Fruit fly (Drosophila melanogaster) whole organism, embryonic: Measurements from ENCODE around the gene drl.

Source experiments
- C15 ChIP-seq: fragments of 200-800 bp; sonication (Bioruptor generic); IDR thresholded peaks from 3 replicates; pipeline ENCODE4 v1.3.6; 2022; ENCODE audit warnings: missing biosample characterization, missing genetic modification characterization
- CG11504 ChIP-seq: fragments of 200-800 bp; sonication (Bioruptor generic); optimal IDR thresholded peaks from 3 replicates; lab custom pipeline; 2019; ENCODE audit warnings: missing biosample characterization, mild to moderate bottlenecking, missing genetic modification characterization, moderate library complexity
- CG1233 ChIP-seq: fragments of 200-800 bp; sonication (Bioruptor generic); optimal IDR thresholded peaks from 4 replicates; lab custom pipeline; 2018; ENCODE audit warnings: missing biosample characterization, mild to moderate bottlenecking, missing genetic modification characterization
- CG12942 ChIP-seq: fragments of 200-800 bp; sonication (Bioruptor generic); optimal IDR thresholded peaks from 3 replicates; lab custom pipeline; 2016; ENCODE audit warnings: missing biosample characterization, missing genetic modification characterization
- CG15601 ChIP-seq: fragments of 200-800 bp; sonication (Bioruptor generic); optimal IDR thresholded peaks from 3 replicates; lab custom pipeline; 2019; ENCODE audit warnings: missing biosample characterization, mild to moderate bottlenecking, missing genetic modification characterization, moderate library complexity
- CG15696 ChIP-seq: fragments of 200-800 bp; sonication (Bioruptor generic); optimal IDR thresholded peaks from 2 replicates; lab custom pipeline; 2019; ENCODE audit warnings: missing biosample characterization, mild to moderate bottlenecking, missing genetic modification characterization, moderate library complexity
- CG16813 ChIP-seq: fragments of 200-800 bp; sonication (Bioruptor generic); IDR thresholded peaks from 3 replicates; pipeline ENCODE4 v1.3.6; 2022; ENCODE audit warnings: missing biosample characterization, missing genetic modification characterization; ENCODE audit not compliant: partially characterized antibody
- CG16815 ChIP-seq: fragments of 200-800 bp; sonication (Bioruptor generic); optimal IDR thresholded peaks from 3 replicates; lab custom pipeline; 2017; ENCODE audit warnings: missing biosample characterization, mild to moderate bottlenecking, missing genetic modification characterization
- CG17361 ChIP-seq: fragments of 200-800 bp; sonication (Bioruptor generic); IDR thresholded peaks from 3 replicates; pipeline ENCODE4 v1.3.6; 2022; ENCODE audit warnings: missing biosample characterization, missing genetic modification characterization
- CG18476 ChIP-seq: fragments of 200-800 bp; sonication (Bioruptor generic); optimal IDR thresholded peaks from 2 replicates; lab custom pipeline; 2016; ENCODE audit warnings: missing biosample characterization, mild to moderate bottlenecking, missing genetic modification characterization
- CG2875 ChIP-seq: fragments of 200-800 bp; sonication (Bioruptor generic); optimal IDR thresholded peaks from 2 replicates; lab custom pipeline; 2017; ENCODE audit warnings: missing biosample characterization, mild to moderate bottlenecking, missing genetic modification characterization, missing genetic modification reagents
- CG31441 ChIP-seq: fragments of 200-800 bp; sonication (Bioruptor generic); IDR thresholded peaks from 2 replicates; pipeline ENCODE4 v1.3.6; 2022; ENCODE audit warnings: missing biosample characterization, missing genetic modification characterization
- CG34224 ChIP-seq: fragments of 200-800 bp; sonication (Bioruptor generic); IDR thresholded peaks from 3 replicates; pipeline ENCODE4 v1.3.6; 2022; ENCODE audit warnings: missing biosample characterization, missing genetic modification characterization; ENCODE audit not compliant: partially characterized antibody
- CG4707 ChIP-seq: fragments of 200-800 bp; sonication (Bioruptor generic); optimal IDR thresholded peaks from 2 replicates; lab custom pipeline; 2018; ENCODE audit warnings: missing biosample characterization, mild to moderate bottlenecking, missing genetic modification characterization, moderate library complexity
- CG6689 ChIP-seq: fragments of 200-800 bp; sonication (Bioruptor generic); IDR thresholded peaks from 2 replicates; pipeline ENCODE4 v1.3.6; 2022; ENCODE audit warnings: missing biosample characterization, missing genetic modification characterization
- CG7556 ChIP-seq: fragments of 200-800 bp; sonication (Bioruptor generic); optimal IDR thresholded peaks from 2 replicates; lab custom pipeline; 2017; ENCODE audit warnings: missing biosample characterization, mild to moderate bottlenecking, missing genetic modification characterization
- CG7839 ChIP-seq: fragments of 200-800 bp; sonication (Bioruptor generic); optimal IDR thresholded peaks from 3 replicates; lab custom pipeline; 2018; ENCODE audit warnings: missing biosample characterization, mild to moderate bottlenecking, missing genetic modification characterization, moderate library complexity
- CG8281 ChIP-seq: fragments of 200-800 bp; sonication (Bioruptor generic); optimal IDR thresholded peaks from 2 replicates; lab custom pipeline; 2018; ENCODE audit warnings: missing biosample characterization, mild to moderate bottlenecking, missing genetic modification characterization, moderate library complexity
- CG8478 ChIP-seq: fragments of >200 bp; optimal IDR thresholded peaks from 2 replicates; lab custom pipeline; 2018
- Doc2 ChIP-seq: fragments of 200-800 bp; sonication (Bioruptor generic); IDR thresholded peaks from 2 replicates; pipeline ENCODE4 v1.3.6; 2022; ENCODE audit warnings: missing biosample characterization, missing genetic modification characterization
- Drgx ChIP-seq: fragments of 200-800 bp; sonication (Bioruptor generic); IDR thresholded peaks from 2 replicates; pipeline ENCODE4 v1.3.6; 2022; ENCODE audit warnings: missing biosample characterization, missing genetic modification characterization
- Ets65A ChIP-seq: fragments of 200-800 bp; sonication (Bioruptor generic); peaks from one replicate; lab custom pipeline; 2016; ENCODE audit warnings: missing biosample characterization, missing genetic modification characterization
- Fer2 ChIP-seq: fragments of 200-800 bp; sonication (Bioruptor generic); optimal IDR thresholded peaks from 2 replicates; lab custom pipeline; 2018; ENCODE audit warnings: missing biosample characterization, mild to moderate bottlenecking, missing genetic modification characterization, moderate library complexity
- HLH3B ChIP-seq: fragments of 200-800 bp; sonication (Bioruptor generic); IDR thresholded peaks from 2 replicates; pipeline ENCODE4 v1.3.6; 2022; ENCODE audit warnings: missing biosample characterization, missing genetic modification characterization
- Hey ChIP-seq: fragments of 200-800 bp; sonication (Bioruptor generic); optimal IDR thresholded peaks from 3 replicates; lab custom pipeline; 2018; ENCODE audit warnings: missing biosample characterization, mild to moderate bottlenecking, missing genetic modification characterization
- Hmr ChIP-seq: fragments of 200-800 bp; sonication (Bioruptor generic); optimal IDR thresholded peaks from 3 replicates; lab custom pipeline; 2017; ENCODE audit warnings: mild to moderate bottlenecking, missing biosample characterization, missing genetic modification reagents, missing genetic modification characterization
- Jarid2 ChIP-seq: fragments of 200-800 bp; sonication (Bioruptor generic); optimal IDR thresholded peaks from 3 replicates; lab custom pipeline; 2017; ENCODE audit warnings: mild to moderate bottlenecking, missing biosample characterization, missing genetic modification reagents, missing genetic modification characterization
- NFAT ChIP-seq: fragments of 200-800 bp; sonication (Bioruptor generic); IDR thresholded peaks from 2 replicates; pipeline ENCODE4 v1.3.6; 2022; ENCODE audit warnings: missing biosample characterization, missing genetic modification characterization
- Oli ChIP-seq: fragments of 200-800 bp; sonication (Bioruptor generic); optimal IDR thresholded peaks from 2 replicates; lab custom pipeline; 2018; ENCODE audit warnings: missing biosample characterization, mild to moderate bottlenecking, missing genetic modification characterization, moderate library complexity
- Opbp ChIP-seq: fragments of 200-800 bp; sonication (Bioruptor generic); IDR thresholded peaks from 3 replicates; pipeline ENCODE4 v1.3.6; 2022; ENCODE audit warnings: missing biosample characterization, missing genetic modification characterization; ENCODE audit not compliant: partially characterized antibody
- Ravus ChIP-seq: fragments of 200-800 bp; sonication (Bioruptor generic); IDR thresholded peaks from 2 replicates; pipeline ENCODE4 v1.3.6; 2022; ENCODE audit warnings: missing biosample characterization, missing genetic modification characterization
- ash1 ChIP-seq: fragments of 200-800 bp; sonication (Bioruptor generic); optimal IDR thresholded peaks from 2 replicates; lab custom pipeline; 2018; ENCODE audit warnings: missing biosample characterization, mild to moderate bottlenecking, missing genetic modification characterization
- dmrt11E ChIP-seq: fragments of 200-800 bp; sonication (Bioruptor generic); optimal IDR thresholded peaks from 3 replicates; lab custom pipeline; 2018; ENCODE audit warnings: missing biosample characterization, mild to moderate bottlenecking, missing genetic modification characterization, moderate library complexity
- dmrt99B ChIP-seq: fragments of 200-800 bp; sonication (Bioruptor generic); optimal IDR thresholded peaks from 2 replicates; lab custom pipeline; 2018; ENCODE audit warnings: missing biosample characterization, mild to moderate bottlenecking, missing genetic modification characterization, moderate library complexity
- esg ChIP-seq: fragments of 200-800 bp; sonication (Bioruptor generic); conservative IDR thresholded peaks from 2 replicates; pipeline ENCODE4 v1.3.6; 2022; ENCODE audit warnings: missing biosample characterization, missing genetic modification characterization
- gcm ChIP-seq: fragments of 200-800 bp; sonication (Bioruptor generic); optimal IDR thresholded peaks from 2 replicates; lab custom pipeline; 2019; ENCODE audit warnings: missing biosample characterization, mild to moderate bottlenecking, missing genetic modification characterization, moderate library complexity
- grau ChIP-seq: fragments of 200-800 bp; optimal IDR thresholded peaks from 3 replicates; lab custom pipeline; 2019; ENCODE audit warnings: missing biosample characterization, mild to moderate bottlenecking, missing genetic modification characterization, moderate library complexity
- lola ChIP-seq, 3 experiments: fragments of >200 bp in 2 of 3; fragments of 200-800 bp in 1 of 3; sonication (Bioruptor generic) in 1 of 3; optimal IDR thresholded peaks; 2 replicates each; lab custom pipeline; 2017 to 2019; ENCODE audit warnings: missing biosample characterization in 3 of 3, missing genetic modification characterization in 3 of 3, mild to moderate bottlenecking in 1 of 3, moderate library complexity in 1 of 3
- lov ChIP-seq, 2 experiments: fragments of 200-800 bp in 1 of 2; fragments of >200 bp in 1 of 2; sonication (Bioruptor generic) in 1 of 2; IDR thresholded peaks in 1 of 2; optimal IDR thresholded peaks in 1 of 2; 2 replicates in 1 of 2; 3 replicates in 1 of 2; pipeline versions ENCODE4 v1.3.6 to Lab custom; 2017 to 2022; ENCODE audit warnings: missing biosample characterization in 1 of 2, missing genetic modification characterization in 1 of 2
- org-1 ChIP-seq: fragments of 200-800 bp; sonication (Bioruptor generic); optimal IDR thresholded peaks from 2 replicates; lab custom pipeline; 2017; ENCODE audit warnings: missing biosample characterization, missing genetic modification characterization
- pb ChIP-seq: fragments of 200-800 bp; sonication (Bioruptor generic); optimal IDR thresholded peaks from 3 replicates; lab custom pipeline; 2016; ENCODE audit warnings: missing biosample characterization, missing genetic modification characterization
- row ChIP-seq: fragments of 200-800 bp; sonication (Bioruptor generic); IDR thresholded peaks from 3 replicates; pipeline ENCODE4 v1.3.6; 2022; ENCODE audit warnings: missing biosample characterization, missing genetic modification characterization
- sd ChIP-seq: fragments of 200-800 bp; sonication (Bioruptor generic); optimal IDR thresholded peaks from 3 replicates; lab custom pipeline; 2018; ENCODE audit warnings: missing biosample characterization, mild to moderate bottlenecking, missing genetic modification characterization, moderate library complexity
- sens ChIP-seq: fragments of 200-800 bp; sonication (Bioruptor generic); peaks from one replicate; lab custom pipeline; 2016; ENCODE audit warnings: missing biosample characterization, missing genetic modification characterization
- tgo ChIP-seq: fragments of 200-800 bp; sonication (Bioruptor generic); IDR thresholded peaks from 3 replicates; pipeline ENCODE4 v1.3.6; 2022; ENCODE audit warnings: missing biosample characterization, missing genetic modification characterization
- trh ChIP-seq: fragments of 200-800 bp; sonication (Bioruptor generic); optimal IDR thresholded peaks from 2 replicates; lab custom pipeline; 2016; ENCODE audit warnings: missing biosample characterization, missing genetic modification characterization

drl gene

DNA sequence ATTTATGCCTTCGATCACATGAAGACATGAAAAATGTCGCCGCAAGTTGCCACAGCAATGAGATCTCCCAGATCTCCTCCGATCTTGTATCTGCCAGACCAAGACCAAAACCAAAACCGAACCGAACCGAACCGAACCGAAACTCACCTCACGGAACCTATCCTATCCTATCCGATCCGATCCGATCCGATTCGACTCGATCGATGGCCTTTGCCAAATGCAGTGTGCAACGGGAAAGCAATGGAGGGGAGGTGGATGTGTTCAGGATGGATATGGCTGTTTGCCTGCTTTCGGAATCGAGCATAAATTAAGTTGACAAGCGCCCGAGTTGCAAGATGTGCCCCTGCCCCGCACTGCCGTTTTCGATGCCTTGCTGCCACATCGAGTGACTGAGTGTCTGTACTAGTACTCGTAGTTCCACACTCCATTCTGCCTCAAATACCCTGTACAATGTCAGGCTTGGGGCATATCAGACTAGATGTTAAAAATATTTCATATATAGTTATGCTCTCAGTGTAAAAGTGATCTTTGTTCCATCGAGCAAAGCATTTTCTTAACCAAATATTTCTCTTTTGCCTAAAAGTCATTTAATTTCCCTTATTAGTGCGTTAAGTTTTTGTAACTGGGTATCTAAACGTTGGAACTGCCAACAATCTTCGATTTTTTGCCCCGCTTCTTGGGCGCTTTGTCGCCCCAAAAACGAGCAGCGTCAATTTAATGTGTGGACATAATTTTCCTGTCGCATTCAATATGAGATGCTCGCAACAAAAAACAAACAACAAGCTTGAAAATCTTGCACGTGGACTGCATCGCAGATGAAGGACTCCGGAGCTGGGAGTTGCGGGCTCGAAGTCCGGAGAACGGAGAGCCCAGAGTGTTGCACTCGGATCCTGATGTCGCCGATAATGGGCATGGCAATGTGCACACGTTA, 36.1 kb downstream of the drl start (continued):
- TF ChIP-seq sd (tag; lab: Kevin White, UChicago) = no peak

DNA sequence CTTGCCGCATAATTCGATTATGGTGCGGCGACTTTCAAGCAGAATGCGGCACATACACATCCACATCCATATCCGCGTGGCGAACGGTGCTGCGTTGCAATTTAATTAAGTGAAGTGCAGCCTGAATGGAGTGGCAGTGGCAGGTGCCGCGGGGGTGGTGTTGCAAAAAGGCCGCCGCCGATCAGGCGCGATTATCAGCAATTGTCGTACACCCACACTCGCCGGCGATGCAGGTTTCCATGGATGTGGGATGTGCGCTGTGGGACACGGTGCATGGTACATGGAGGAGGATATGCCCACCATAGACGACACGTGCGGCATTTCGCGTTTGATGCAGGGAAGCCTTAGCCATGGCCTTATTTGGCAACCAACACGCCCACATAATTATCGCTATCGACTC, 37.5 kb downstream of the drl start:
- TF ChIP-seq CG12942 (no peak), CG34224 (no peak), CG6689 (GFP tag; lab: Robert Waterston, UW) (no peak), CG2875 (no peak), Ets65A (GFP tag; lab: Kevin White, UChicago) (peak; percentile 88), Hmr (GFP tag; lab: Kevin White, UChicago) (no peak), sens (peak; percentile 23), Jarid2 (GFP tag; lab: Kevin White, UChicago) (no peak), trh (no peak), C15 (GFP tag; lab: Robert Waterston, UW) (no peak), CG8478 (lab: Kevin White, UChicago) (peak; percentile 67), Doc2 (GFP tag; lab: Robert Waterston, UW) (no peak), tgo (GFP tag; lab: Robert Waterston, UW) (no peak), CG16815 (GFP tag; lab: Kevin White, UChicago) (no peak), HLH3B (GFP tag; lab: Robert Waterston, UW) (no peak), CG18476 (GFP tag; lab: Kevin White, UChicago) (no peak), Hey (tag; lab: Kevin White, UChicago) (peak; percentile 81), NFAT (GFP tag; lab: Robert Waterston, UW) (no peak), CG4707 (GFP tag; lab: Kevin White, UChicago) (no peak), CG15601 (no peak), CG16813 (GFP tag; lab: Robert Waterston, UW) (0 out of 3 replicates have a peak, but pooled peaks have one; percentile 37), lov (optimal IDR thresholded peaks at IDR 0.05; lab: Kevin White, UChicago) (no peak), lov (GFP tag; IDR thresholded peaks at IDR 0.05; lab: Robert Waterston, UW) (no peak), org-1 (GFP tag; lab: Kevin White, UChicago) (no peak)

DNA sequence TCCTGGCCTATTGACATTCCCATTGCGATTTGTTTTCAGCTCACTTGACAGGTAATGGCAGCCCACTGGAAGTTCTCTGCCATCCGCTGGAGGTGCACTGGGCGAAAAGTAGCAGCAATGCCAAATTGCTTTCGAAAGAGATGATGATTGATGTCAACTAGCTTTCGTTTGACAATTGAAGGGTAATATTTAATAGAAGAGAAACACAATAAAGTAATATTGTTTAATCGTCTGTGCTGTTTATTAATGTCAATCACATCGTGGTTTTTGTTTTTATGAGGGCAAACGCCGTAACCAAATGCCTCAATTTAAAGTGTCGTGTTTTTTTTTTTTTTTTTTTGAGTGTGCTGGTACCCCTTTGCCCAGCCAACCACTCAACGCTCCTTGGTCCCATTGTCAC, 38.9 kb downstream of the drl start:
- TF ChIP-seq Oli = no peak
- peak in 1 of 3 experiments; percentile 10 for TF ChIP-seq lola (GFP tag; optimal IDR thresholded peaks at IDR 0.05; lab: Kevin White, UChicago)
- no peak for TF ChIP-seq ash1 (GFP tag; lab: Kevin White, UChicago)
- peak; percentile 5 for TF ChIP-seq CG7839 (tag; lab: Kevin White, UChicago)
- TF ChIP-seq Drgx (GFP tag; lab: Robert Waterston, UW) = 0 out of 2 replicates have a peak, but pooled peaks have one; percentile 11
- 0 out of 2 replicates have a peak, but pooled peaks have one; percentile 26 for TF ChIP-seq CG31441 (GFP tag; lab: Robert Waterston, UW)
- TF ChIP-seq CG15696 = peak; percentile 4
- no peak for TF ChIP-seq CG8281 (tag; lab: Kevin White, UChicago)
- TF ChIP-seq Ets65A (GFP tag; lab: Kevin White, UChicago) = peak; percentile 84
- TF ChIP-seq dmrt11E = peak; percentile 38
- TF ChIP-seq row = peak; percentile 44; the same call in 2 of the 3 replicates
- 0 out of 3 replicates have a peak, but pooled peaks have one; percentile 24 for TF ChIP-seq CG17361 (GFP tag; lab: Robert Waterston, UW)
- no peak for TF ChIP-seq Fer2 (tag; lab: Kevin White, UChicago)
- 0 out of 2 replicates have a peak, but pooled peaks have one; percentile 17 for TF ChIP-seq CG6689 (GFP tag; lab: Robert Waterston, UW)
- TF ChIP-seq esg (GFP tag; lab: Robert Waterston, UW) = no peak
- no peak for TF ChIP-seq Opbp (GFP tag; lab: Robert Waterston, UW)
- TF ChIP-seq grau (tag; lab: Kevin White, UChicago) = peak; percentile 2
- TF ChIP-seq gcm (GFP tag; lab: Kevin White, UChicago) = peak; percentile 15
- no peak for TF ChIP-seq Ravus (GFP tag; lab: Robert Waterston, UW)
- peak; percentile 12 for TF ChIP-seq dmrt99B (tag; lab: Kevin White, UChicago)
- no peak for TF ChIP-seq CG1233
- peak; percentile 10 for TF ChIP-seq CG11504 (tag; lab: Kevin White, UChicago)
- TF ChIP-seq CG7556 (GFP tag; lab: Kevin White, UChicago) = peak; percentile 11
- TF ChIP-seq pb = no peak
